Fruit fly (Drosophila melanogaster) whole organism, wandering third instar larva: ENCODE data around the gene Fim.

Experiments used
- CG9705 ChIP-seq: fragments of 200-800 bp; sonication (Bioruptor generic); optimal IDR thresholded peaks from 2 replicates; lab custom pipeline; 2018; ENCODE audit warnings: missing biosample characterization, mild to moderate bottlenecking, missing genetic modification characterization
- Hnf4 ChIP-seq: fragments of 200-800 bp; sonication (Bioruptor generic); optimal IDR thresholded peaks from 2 replicates; lab custom pipeline; 2016; ENCODE audit warnings: missing biosample characterization, mild to moderate bottlenecking, missing genetic modification characterization
- brk ChIP-seq: fragments of 200-800 bp; sonication (Bioruptor generic); optimal IDR thresholded peaks from 2 replicates; lab custom pipeline; 2016; ENCODE audit warnings: missing biosample characterization, mild to moderate bottlenecking, missing genetic modification characterization
- dmrt93B ChIP-seq: fragments of 200-800 bp; sonication (Bioruptor generic); optimal IDR thresholded peaks from 2 replicates; lab custom pipeline; 2018; ENCODE audit warnings: missing biosample characterization, mild to moderate bottlenecking, missing genetic modification characterization
- ey ChIP-seq: fragments of 200-800 bp; sonication (Bioruptor generic); optimal IDR thresholded peaks from 2 replicates; lab custom pipeline; 2016; ENCODE audit warnings: missing biosample characterization, missing genetic modification characterization
- h ChIP-seq: fragments of 200-800 bp; sonication (Bioruptor generic); optimal IDR thresholded peaks from 3 replicates; lab custom pipeline; 2016; ENCODE audit warnings: missing biosample characterization, mild to moderate bottlenecking, missing genetic modification characterization
- lola ChIP-seq: fragments of >200 bp; optimal IDR thresholded peaks from 2 replicates; lab custom pipeline; 2017; ENCODE audit warnings: missing biosample characterization, missing genetic modification characterization
- pan ChIP-seq: fragments of >200 bp; optimal IDR thresholded peaks from 2 replicates; lab custom pipeline; 2017
- psq ChIP-seq: fragments of 200-800 bp; sonication (Bioruptor generic); optimal IDR thresholded peaks from 3 replicates; lab custom pipeline; 2017; ENCODE audit warnings: missing biosample characterization, mild to moderate bottlenecking, missing genetic modification characterization, moderate library complexity
- rgr ChIP-seq: fragments of 200-800 bp; sonication (Bioruptor generic); optimal IDR thresholded peaks from 3 replicates; lab custom pipeline; 2016; ENCODE audit warnings: missing biosample characterization, mild to moderate bottlenecking, missing genetic modification characterization
- sage ChIP-seq: fragments of 200-800 bp; sonication (Bioruptor generic); optimal IDR thresholded peaks from 2 replicates; lab custom pipeline; 2016; ENCODE audit warnings: missing biosample characterization, mild to moderate bottlenecking, missing genetic modification characterization
- tai ChIP-seq: sonication (Bioruptor generic); optimal IDR thresholded peaks from 2 replicates; lab custom pipeline; 2016; ENCODE audit warnings: missing biosample characterization, missing genetic modification characterization
- usp ChIP-seq: fragments of >200 bp; optimal IDR thresholded peaks from 2 replicates; lab custom pipeline; 2017; ENCODE audit warnings: missing biosample characterization, missing genetic modification characterization

DNA sequence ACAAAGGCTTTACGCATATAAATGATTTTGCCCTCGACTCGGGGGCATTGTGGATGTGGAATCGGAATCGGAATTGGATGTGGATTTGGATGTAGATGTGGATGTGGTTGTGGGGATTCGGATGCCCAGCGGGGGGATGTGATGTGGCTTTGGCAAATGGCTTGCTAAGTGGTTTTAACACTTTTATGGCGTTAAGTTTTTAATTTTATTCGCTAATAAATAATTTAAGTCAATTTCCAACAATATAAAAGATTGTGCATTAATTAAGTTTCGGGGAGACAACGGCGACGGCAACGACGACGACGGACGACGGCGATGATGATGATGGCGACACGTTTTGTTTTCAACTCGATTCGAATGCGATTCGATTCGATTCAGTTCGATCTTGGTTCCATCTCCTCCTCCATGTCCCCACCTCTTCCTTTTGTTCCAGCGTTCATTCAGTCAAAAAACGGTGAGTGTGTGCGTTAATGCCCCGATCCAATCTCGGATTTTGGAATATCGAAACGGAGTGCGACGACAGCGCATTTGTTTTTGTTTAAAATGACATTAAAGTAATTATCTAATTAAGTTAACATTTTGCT lies 29.0 kb upstream of the Fim start:
- TF ChIP-seq psq (GFP tag; lab: Kevin White, UChicago) (no peak), CG9705 (GFP tag; lab: Kevin White, UChicago) (no peak), brk (GFP tag; lab: Kevin White, UChicago) (no peak), h (GFP tag; lab: Kevin White, UChicago) (no peak), tai (no peak), pan (lab: Kevin White, UChicago) (no peak), ey (GFP tag; lab: Kevin White, UChicago) (no peak), rgr (GFP tag; lab: Kevin White, UChicago) (no peak), dmrt93B (GFP tag; lab: Kevin White, UChicago) (no peak), lola (GFP tag; lab: Kevin White, UChicago) (no peak), Hnf4 (GFP tag; lab: Kevin White, UChicago) (no peak), sage (GFP tag; lab: Kevin White, UChicago) (no peak), usp (no peak)
